Worm (Caenorhabditis elegans): Measurements from ENCODE around the gene fbxb-85.

DNA sequence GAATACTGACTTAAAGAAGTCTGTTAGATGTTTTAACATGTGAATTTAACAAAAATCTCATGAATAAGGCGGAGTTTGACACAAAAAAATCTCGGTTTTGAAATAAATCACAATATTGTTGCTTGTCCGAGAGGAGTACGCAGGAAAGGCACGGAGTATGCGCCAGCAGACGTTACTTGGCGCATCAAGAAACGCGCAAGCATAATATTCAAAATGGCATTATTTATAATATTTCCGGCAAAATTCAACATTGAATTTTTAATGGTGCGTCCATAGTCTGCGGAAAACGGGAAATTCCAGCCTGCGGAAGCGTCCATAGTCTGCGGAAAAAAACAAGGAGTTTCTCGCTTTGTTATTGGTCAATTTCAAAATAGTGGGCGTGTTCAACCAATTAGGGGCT lies 3.9 kb downstream of the fbxb-85 start, which contains the start of gene pde-12:
- TF ChIP-seq fkh-10 (GFP tag; optimal IDR thresholded peaks at IDR 0.05) = no peak
- TF ChIP-seq sox-4 (tag; optimal IDR thresholded peaks at IDR 0.05) = no peak
- no peak for TF ChIP-seq eyg-1 (tag; optimal IDR thresholded peaks at IDR 0.05)
- no peak for TF ChIP-seq zip-5 (tag; optimal IDR thresholded peaks at IDR 0.05)
- TF ChIP-seq dmd-4 (tag; optimal IDR thresholded peaks at IDR 0.05; ENCODE audit: borderline replicate concordance) = no peak
- no peak for TF ChIP-seq nhr-11 (tag; optimal IDR thresholded peaks at IDR 0.05)
- no peak for TF ChIP-seq ama-1 (optimal IDR thresholded peaks at IDR 0.05)
- no peak for TF ChIP-seq pqm-1 (tag; optimal IDR thresholded peaks at IDR 0.05)
- TF ChIP-seq npax-4 (tag; optimal IDR thresholded peaks at IDR 0.05) = no peak
- peak; percentile 33 for TF ChIP-seq elt-2 (tag; optimal IDR thresholded peaks at IDR 0.05)
- TF ChIP-seq pha-4 (tag; optimal IDR thresholded peaks at IDR 0.05) = no peak
- no peak for TF ChIP-seq unc-55 (GFP tag; optimal IDR thresholded peaks at IDR 0.05)
- no peak for TF ChIP-seq tbx-2 (tag; optimal IDR thresholded peaks at IDR 0.05)
